Worm (Caenorhabditis elegans): Measurements from ENCODE around the gene asm-2.
A peak's percentile ranks its signal among the peaks of the same experiment; 100 is the strongest.

The asm-2 gene

ce11 chrX:11328710-11329109 is 4.7 kb upstream of the asm-2 start:
- no peak for TF ChIP-seq efl-1 (optimal IDR thresholded peaks at IDR 0.05)
- TF ChIP-seq efl-1 (GFP tag; optimal IDR thresholded peaks at IDR 0.05 in 1 of 2) = peak in 1 of 2 experiments; percentile 53
- TF ChIP-seq fos-1 (tag; optimal IDR thresholded peaks at IDR 0.05) = no peak
- TF ChIP-seq unc-86 (tag; optimal IDR thresholded peaks at IDR 0.05) = no peak
- TF ChIP-seq zip-4 (GFP tag; optimal IDR thresholded peaks at IDR 0.05) = no peak
- no peak for TF ChIP-seq nhr-84 (tag; optimal IDR thresholded peaks at IDR 0.05)
- no peak for TF ChIP-seq irx-1 (tag; optimal IDR thresholded peaks at IDR 0.05)
- TF ChIP-seq sup-37 (GFP tag; optimal IDR thresholded peaks at IDR 0.05) = no peak
- TF ChIP-seq lin-14 (GFP tag; optimal IDR thresholded peaks at IDR 0.05) = peak; percentile 63
- TF ChIP-seq elt-3 (tag; optimal IDR thresholded peaks at IDR 0.05) = no peak
- TF ChIP-seq nhr-237 (tag; optimal IDR thresholded peaks at IDR 0.05) = no peak

ce11 chrX:11326827-11327226 is 2.8 kb upstream of the asm-2 start, which contains the start of gene ZK455.5:
ZK455.5 (minus strand) TSS chrX:11326927.
- TF ChIP-seq blmp-1 (tag; optimal IDR thresholded peaks at IDR 0.05) = peak; percentile 14
- no peak for TF ChIP-seq elt-3 (tag; optimal IDR thresholded peaks at IDR 0.05)

ce11 chrX:11323225-11323624 is 826 bp downstream of the asm-2 start:
- TF ChIP-seq elt-2 (tag; optimal IDR thresholded peaks at IDR 0.05) = peak; percentile 3
- no peak for TF ChIP-seq C16A3.4 (tag; optimal IDR thresholded peaks at IDR 0.05)

- TF ChIP-seq elt-2 (tag; optimal IDR thresholded peaks at IDR 0.05) (peak; percentile 12), nhr-90 (tag; optimal IDR thresholded peaks at IDR 0.05; ENCODE audit: poor library complexity) (no peak), nhr-77 (tag; optimal IDR thresholded peaks at IDR 0.05) (no peak)
Measured at ce11 chrX:11317939-11318338, 6.1 kb downstream of the asm-2 start, which contains the start of gene hizr-1. hizr-1 (plus strand) TSS chrX:11318278.

- no peak for TF ChIP-seq fkh-8 (tag; optimal IDR thresholded peaks at IDR 0.05)
Measured at ce11 chrX:11316750-11317149, 7.3 kb downstream of the asm-2 start, which contains the start of gene nlp-57. nlp-57 (plus strand) TSS chrX:11317050.

- TF ChIP-seq pqm-1 (tag; optimal IDR thresholded peaks at IDR 0.05) (no peak), nhr-85 (tag) (no peak), nhr-11 (tag; optimal IDR thresholded peaks at IDR 0.05) (no peak), tbx-2 (tag; optimal IDR thresholded peaks at IDR 0.05) (peak; percentile 43), tlp-1 (tag; optimal IDR thresholded peaks at IDR 0.05) (no peak)
Measured at ce11 chrX:11315392-11315791, 8.7 kb downstream of the asm-2 start, which contains the start of gene F08G12.11. F08G12.11 (minus strand) TSS chrX:11315572.

ce11 chrX:11310285-11310838 is 13.7 kb downstream of the asm-2 start, which contains the start of gene F08G12.5:
F08G12.5 (minus strand) TSS chrX:11310285.
- peak; percentile 35 for TF ChIP-seq nhr-20 (tag; optimal IDR thresholded peaks at IDR 0.05)
- peak in 1 of 6 experiments; percentile 29 for TF ChIP-seq elt-3 (tag; optimal IDR thresholded peaks at IDR 0.05)
- peak; percentile 43 for TF ChIP-seq blmp-1 (tag; optimal IDR thresholded peaks at IDR 0.05)
- TF ChIP-seq lin-14 (GFP tag; optimal IDR thresholded peaks at IDR 0.05) = peak; percentile 34
- no peak for TF ChIP-seq egl-27 (tag; optimal IDR thresholded peaks at IDR 0.05)
- no peak for TF ChIP-seq unc-130 (tag; optimal IDR thresholded peaks at IDR 0.05)
- TF ChIP-seq nhr-85 (tag) = peak; percentile 74
- no peak for TF ChIP-seq efl-1 (optimal IDR thresholded peaks at IDR 0.05)
- peak in 1 of 2 experiments; percentile 63 for TF ChIP-seq efl-1 (GFP tag; optimal IDR thresholded peaks at IDR 0.05 in 1 of 2)

- TF ChIP-seq mep-1 (tag; optimal IDR thresholded peaks at IDR 0.05) = no peak
- no peak for TF ChIP-seq nhr-84 (tag; optimal IDR thresholded peaks at IDR 0.05)
- no peak for TF ChIP-seq ztf-4 (tag; optimal IDR thresholded peaks at IDR 0.05)
- TF ChIP-seq nhr-90 (tag; optimal IDR thresholded peaks at IDR 0.05; ENCODE audit: poor library complexity) = no peak
- TF ChIP-seq alr-1 (tag; optimal IDR thresholded peaks at IDR 0.05; ENCODE audit: borderline replicate concordance) = no peak
- no peak for TF ChIP-seq nhr-77 (tag; optimal IDR thresholded peaks at IDR 0.05)
- TF ChIP-seq nhr-71 (tag; optimal IDR thresholded peaks at IDR 0.05) = no peak
- TF ChIP-seq pqm-1 (tag; optimal IDR thresholded peaks at IDR 0.05) = no peak
- TF ChIP-seq lsy-2 (tag; optimal IDR thresholded peaks at IDR 0.05) = no peak
- no peak for TF ChIP-seq Y116A8C.19 (tag; optimal IDR thresholded peaks at IDR 0.05; ENCODE audit: borderline replicate concordance)
- no peak for TF ChIP-seq lin-35 (GFP tag; optimal IDR thresholded peaks at IDR 0.05)
- no peak for TF ChIP-seq snpc-4 (tag; optimal IDR thresholded peaks at IDR 0.05)
- TF ChIP-seq fkh-10 (GFP tag; optimal IDR thresholded peaks at IDR 0.05) = no peak
- TF ChIP-seq C34B4.2 (tag; optimal IDR thresholded peaks at IDR 0.05) = no peak
- no peak for TF ChIP-seq nhr-237 (tag; optimal IDR thresholded peaks at IDR 0.05)
- no peak for TF ChIP-seq hlh-4 (tag; optimal IDR thresholded peaks at IDR 0.05)
- TF ChIP-seq egl-13 (tag; optimal IDR thresholded peaks at IDR 0.05) = no peak
- no peak for TF ChIP-seq nhr-76 (tag; optimal IDR thresholded peaks at IDR 0.05)
Measured at ce11 chrX:11307056-11307455, 17.0 kb downstream of the asm-2 start, which contains the start of gene vhl-1. vhl-1 (plus strand) TSS chrX:11307356.
